Worm (Caenorhabditis elegans) whole organism, L2 larva: ENCODE measurements around the gene M199.135.

Experiments
- ZK546.5 ChIP-seq: sonication (generic microtip); optimal IDR thresholded peaks from 2 replicates; lab custom pipeline; 2017; ENCODE audit warnings: missing biosample characterization, missing genetic modification characterization
- alr-1 ChIP-seq: fragments of 150-350 bp; optimal IDR thresholded peaks from 2 replicates; lab custom pipeline; 2014; ENCODE audit warnings: missing biosample characterization, missing genetic modification characterization
- aly-2 ChIP-seq: fragments of 150-350 bp; optimal IDR thresholded peaks from 2 replicates; lab custom pipeline; 2014; ENCODE audit warnings: missing biosample characterization, missing genetic modification characterization
- ceh-16 ChIP-seq: fragments of 150-350 bp; optimal IDR thresholded peaks from 2 replicates; lab custom pipeline; 2014; ENCODE audit warnings: missing biosample characterization, missing genetic modification characterization
- egl-27 ChIP-seq: sonication (generic microtip); optimal IDR thresholded peaks from 3 replicates; lab custom pipeline; 2017; ENCODE audit warnings: missing biosample characterization, missing genetic modification reagents, missing genetic modification characterization
- nhr-129 ChIP-seq: fragments of 150-350 bp; optimal IDR thresholded peaks from 2 replicates; lab custom pipeline; 2014; ENCODE audit warnings: missing biosample characterization, missing genetic modification characterization
- skn-1 ChIP-seq: sonication (generic microtip); optimal IDR thresholded peaks from 2 replicates; lab custom pipeline; 2017; ENCODE audit warnings: missing biosample characterization, missing genetic modification characterization
- snpc-4 ChIP-seq: fragments of 150-350 bp; optimal IDR thresholded peaks from 2 replicates; lab custom pipeline; 2014; ENCODE audit warnings: missing biosample characterization, missing genetic modification characterization
- ztf-11 ChIP-seq: sonication (generic microtip); optimal IDR thresholded peaks from 2 replicates; lab custom pipeline; 2017; ENCODE audit warnings: missing biosample characterization, missing genetic modification characterization

- no peak for TF ChIP-seq skn-1 (tag; lab: Kevin White, UChicago)
- TF ChIP-seq nhr-129 (tag; lab: Kevin White, UChicago) = no peak
- no peak for TF ChIP-seq alr-1 (tag; lab: Kevin White, UChicago)
- TF ChIP-seq egl-27 (tag; lab: Kevin White, UChicago) = no peak
- TF ChIP-seq aly-2 (tag; lab: Kevin White, UChicago) = no peak
- TF ChIP-seq ztf-11 = no peak
- TF ChIP-seq ZK546.5 = no peak
- no peak for TF ChIP-seq snpc-4 (tag; lab: Kevin White, UChicago)
- TF ChIP-seq ceh-16 (tag; lab: Kevin White, UChicago) = no peak
Observed at ce11 chrIV:15098294-15098693, 16.1 kb upstream of the M199.135 start, which contains the start of gene srt-49.
